Worm (Caenorhabditis elegans): ENCODE data around the gene ZK809.8.

DNA sequence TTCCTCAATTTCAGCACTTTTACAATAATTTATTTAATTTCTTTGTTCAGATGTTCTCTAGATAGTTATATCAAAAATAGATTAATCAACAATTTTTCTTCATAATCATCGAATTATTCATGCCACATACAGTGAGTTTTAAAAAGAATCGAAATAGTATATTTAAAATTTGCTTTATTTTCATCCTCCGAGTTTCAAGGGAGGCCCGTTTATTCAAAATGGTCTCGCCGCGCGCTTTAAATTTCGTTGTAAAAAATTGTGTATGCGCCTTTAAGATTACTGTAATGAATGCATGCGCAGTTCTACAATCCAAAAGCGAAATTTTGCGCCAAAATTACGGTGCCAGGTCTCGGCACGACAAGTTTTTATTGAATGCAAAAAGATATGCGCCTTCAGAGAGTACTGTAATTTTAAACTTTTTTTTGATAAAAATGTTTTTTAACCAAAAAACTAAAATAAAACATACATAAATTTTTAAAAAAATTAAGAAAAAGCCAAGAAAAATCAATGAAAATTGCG lies 11.0 kb upstream of the ZK809.8 start, which contains the start of gene ZK792.1:
- no peak for TF ChIP-seq flt-1 (GFP tag; IDR thresholded peaks at IDR 0.05)
- TF ChIP-seq ama-1 (optimal IDR thresholded peaks at IDR 0.05) = no peak
- TF ChIP-seq B0310.2 (tag; optimal IDR thresholded peaks at IDR 0.05) = no peak
- TF ChIP-seq ets-7 (tag; optimal IDR thresholded peaks at IDR 0.05) = no peak
- no peak for TF ChIP-seq ceh-13 (GFP tag; optimal IDR thresholded peaks at IDR 0.05)
- TF ChIP-seq pes-1 (GFP tag; IDR thresholded peaks at IDR 0.05) = no peak
- TF ChIP-seq F13C5.2 (tag; optimal IDR thresholded peaks at IDR 0.05) = no peak
- TF ChIP-seq tra-4 (tag; optimal IDR thresholded peaks at IDR 0.05) = no peak
- TF ChIP-seq ceh-36 (tag; optimal IDR thresholded peaks at IDR 0.05) = no peak
- no peak for TF ChIP-seq tbx-37 (GFP tag; conservative IDR thresholded peaks at IDR 0.05)
- no peak for TF ChIP-seq scrt-1 (GFP tag; IDR thresholded peaks at IDR 0.05)
- TF ChIP-seq sea-1 (GFP tag; conservative IDR thresholded peaks at IDR 0.05) = no peak
- TF ChIP-seq hmbx-1 (tag; optimal IDR thresholded peaks at IDR 0.05) = no peak
- TF ChIP-seq tbx-11 (GFP tag; IDR thresholded peaks at IDR 0.05) = no peak

Measured in whole organism, early embryonic.